Worm (Caenorhabditis elegans) whole organism, L4 larva: Measurements from ENCODE around the gene clec-175.

Source experiments
- F10B5.3 ChIP-seq: sonication (generic microtip); optimal IDR thresholded peaks from 2 replicates; lab custom pipeline; 2016; ENCODE audit warnings: mild to moderate bottlenecking, missing genetic modification characterization, missing compliant biosample characterization
- F37D6.2 ChIP-seq: sonication (generic microtip); optimal IDR thresholded peaks from 2 replicates; lab custom pipeline; 2016; ENCODE audit warnings: mild to moderate bottlenecking, missing genetic modification characterization, missing compliant biosample characterization
- R02D3.7 ChIP-seq: fragments of 150-350 bp; sonication (generic microtip); optimal IDR thresholded peaks from 3 replicates; lab custom pipeline; 2014; ENCODE audit warnings: missing biosample characterization, missing genetic modification characterization
- T26A8.4 ChIP-seq: fragments of 200-800 bp; sonication (Bioruptor generic); IDR thresholded peaks from 2 replicates; pipeline ENCODE4 v1.3.6; 2022; ENCODE audit warnings: missing genetic modification characterization, missing compliant biosample characterization
- Y48G9A.11 ChIP-seq: fragments of 200-800 bp; sonication (Bioruptor generic); IDR thresholded peaks from 2 replicates; pipeline ENCODE4 v1.3.6; 2022; ENCODE audit warnings: missing genetic modification reagents, missing genetic modification characterization, missing compliant biosample characterization
- ZK337.2 ChIP-seq: fragments of 200-800 bp; sonication (Bioruptor generic); IDR thresholded peaks from 2 replicates; pipeline ENCODE4 v1.3.6; 2022; ENCODE audit warnings: missing genetic modification reagents, missing genetic modification characterization, missing compliant biosample characterization
- aha-1 ChIP-seq: fragments of 150-350 bp; peaks from one replicate; lab custom pipeline; 2014; ENCODE audit warnings: missing biosample characterization, missing genetic modification characterization
- aly-2 ChIP-seq: sonication (generic microtip); optimal IDR thresholded peaks from 2 replicates; lab custom pipeline; 2018; ENCODE audit warnings: missing biosample characterization, missing genetic modification characterization
- ama-1 ChIP-seq: fragments of 150-350 bp; optimal IDR thresholded peaks from 2 replicates; lab custom pipeline; 2014; ENCODE audit warnings: inconsistent platforms, mixed read lengths
- attf-4 ChIP-seq: sonication (generic microtip); optimal IDR thresholded peaks from 3 replicates; lab custom pipeline; 2017; ENCODE audit warnings: missing biosample characterization, missing genetic modification characterization
- ceh-20 ChIP-seq: fragments of 200-800 bp; sonication (Bioruptor generic); IDR thresholded peaks from 2 replicates; pipeline ENCODE4 v1.3.6; 2022; ENCODE audit warnings: missing genetic modification reagents, missing genetic modification characterization, missing compliant biosample characterization
- ceh-32 ChIP-seq: sonication (generic microtip); optimal IDR thresholded peaks from 2 replicates; lab custom pipeline; 2016; ENCODE audit warnings: mild to moderate bottlenecking, missing genetic modification characterization, missing compliant biosample characterization; ENCODE audit not compliant: poor library complexity
- ctbp-1 ChIP-seq: fragments of 200-800 bp; sonication (Bioruptor generic); IDR thresholded peaks from 2 replicates; pipeline ENCODE4 v1.3.6; 2022; ENCODE audit warnings: missing genetic modification reagents, missing genetic modification characterization, missing compliant biosample characterization
- daf-12 ChIP-seq: fragments of 150-350 bp; optimal IDR thresholded peaks from 2 replicates; lab custom pipeline; 2014; ENCODE audit warnings: missing biosample characterization, missing genetic modification reagents, missing genetic modification characterization
- daf-8 ChIP-seq: fragments of 200-800 bp; sonication (Bioruptor generic); IDR thresholded peaks from 2 replicates; pipeline ENCODE4 v1.3.6; 2022; ENCODE audit warnings: missing genetic modification characterization, missing compliant biosample characterization
- dmd-8 ChIP-seq: fragments of 200-800 bp; sonication (Bioruptor generic); IDR thresholded peaks from 2 replicates; pipeline ENCODE4 v1.3.6; 2022; ENCODE audit warnings: missing genetic modification characterization, missing compliant biosample characterization
- dmd-9 ChIP-seq: fragments of 200-800 bp; sonication (Bioruptor generic); IDR thresholded peaks from 2 replicates; pipeline ENCODE4 v1.3.6; 2022; ENCODE audit warnings: missing genetic modification reagents, missing genetic modification characterization, missing compliant biosample characterization
- dpl-1 ChIP-seq: fragments of 150-350 bp; optimal IDR thresholded peaks from 2 replicates; lab custom pipeline; 2014; ENCODE audit warnings: missing biosample characterization, missing genetic modification reagents, missing genetic modification characterization
- egl-43 ChIP-seq: fragments of 200-800 bp; sonication (Bioruptor generic); IDR thresholded peaks from 2 replicates; pipeline ENCODE4 v1.3.6; 2022; ENCODE audit warnings: missing genetic modification reagents, missing genetic modification characterization, missing compliant biosample characterization
- fkh-10 ChIP-seq: fragments of 150-350 bp; optimal IDR thresholded peaks from 2 replicates; lab custom pipeline; 2014; ENCODE audit warnings: missing biosample characterization, missing genetic modification reagents, missing genetic modification characterization
- hlh-30 ChIP-seq: sonication (generic microtip); optimal IDR thresholded peaks from 2 replicates; lab custom pipeline; 2017; ENCODE audit warnings: antibody characterized with exemption, mild to moderate bottlenecking, missing genetic modification characterization, missing compliant biosample characterization; ENCODE audit not compliant: insufficient read depth
- jun-1 ChIP-seq: fragments of 150-350 bp; optimal IDR thresholded peaks from 2 replicates; lab custom pipeline; 2014; ENCODE audit warnings: missing biosample characterization, missing genetic modification reagents, missing genetic modification characterization
- lim-7 ChIP-seq: fragments of 200-800 bp; sonication (Bioruptor generic); IDR thresholded peaks from 2 replicates; pipeline ENCODE4 v1.3.6; 2022; ENCODE audit warnings: missing genetic modification characterization, missing compliant biosample characterization
- lin-13 ChIP-seq: fragments of 150-350 bp; optimal IDR thresholded peaks from 2 replicates; lab custom pipeline; 2014; ENCODE audit warnings: missing biosample characterization, missing genetic modification reagents, missing genetic modification characterization
- lin-29 ChIP-seq: fragments of 200-800 bp; sonication (Bioruptor generic); IDR thresholded peaks from 2 replicates; pipeline ENCODE4 v1.3.6; 2022; ENCODE audit warnings: missing genetic modification reagents, missing genetic modification characterization, missing compliant biosample characterization
- lin-38 ChIP-seq: fragments of 200-800 bp; sonication (Bioruptor generic); IDR thresholded peaks from 2 replicates; pipeline ENCODE4 v1.3.6; 2022; ENCODE audit warnings: missing genetic modification reagents, missing genetic modification characterization, missing compliant biosample characterization
- lin-39 ChIP-seq: fragments of 150-350 bp; optimal IDR thresholded peaks from 2 replicates; lab custom pipeline; 2014; ENCODE audit warnings: missing biosample characterization, missing genetic modification reagents, missing genetic modification characterization
- lir-3 ChIP-seq: sonication (generic microtip); optimal IDR thresholded peaks from 2 replicates; lab custom pipeline; 2016; ENCODE audit warnings: mild to moderate bottlenecking, missing genetic modification characterization, missing compliant biosample characterization
- lsy-2 ChIP-seq, 2 experiments: fragments of 150-350 bp in 1 of 2; sonication (generic microtip) in 1 of 2; optimal IDR thresholded peaks; 2 replicates each; lab custom pipeline; 2014 to 2017; ENCODE audit warnings: missing biosample characterization in 2 of 2, missing genetic modification characterization in 2 of 2
- mdl-1 ChIP-seq, 2 experiments: fragments of 150-350 bp in 1 of 2; sonication (generic microtip) in 1 of 2; optimal IDR thresholded peaks; 2 replicates each; lab custom pipeline; 2014 to 2017; ENCODE audit warnings: missing biosample characterization in 2 of 2, missing genetic modification characterization in 2 of 2
- mep-1 ChIP-seq: fragments of 150-350 bp; sonication (generic microtip); optimal IDR thresholded peaks from 3 replicates; lab custom pipeline; 2014; ENCODE audit warnings: missing biosample characterization, missing genetic modification characterization
- mxl-2 ChIP-seq: fragments of 200-800 bp; sonication (Bioruptor generic); conservative IDR thresholded peaks from 2 replicates; pipeline ENCODE4 v1.3.6; 2022; ENCODE audit warnings: missing genetic modification reagents, missing genetic modification characterization, missing compliant biosample characterization
- nhr-102 ChIP-seq: sonication (generic microtip); optimal IDR thresholded peaks from 2 replicates; lab custom pipeline; 2016; ENCODE audit warnings: mild to moderate bottlenecking, missing genetic modification characterization, moderate library complexity, missing compliant biosample characterization
- nhr-111 ChIP-seq: fragments of 200-800 bp; sonication (Bioruptor generic); optimal IDR thresholded peaks from 2 replicates; lab custom pipeline; 2018; ENCODE audit warnings: mild to moderate bottlenecking, missing genetic modification characterization, missing compliant biosample characterization
- nhr-237 ChIP-seq: sonication (generic microtip); optimal IDR thresholded peaks from 2 replicates; lab custom pipeline; 2017; ENCODE audit warnings: missing biosample characterization, missing genetic modification characterization
- nhr-28 ChIP-seq: fragments of 150-350 bp; optimal IDR thresholded peaks from 2 replicates; lab custom pipeline; 2014; ENCODE audit warnings: missing biosample characterization, missing genetic modification characterization
- nhr-41 ChIP-seq: fragments of 200-800 bp; sonication (Bioruptor generic); IDR thresholded peaks from 2 replicates; pipeline ENCODE4 v1.3.6; 2022; ENCODE audit warnings: missing genetic modification reagents, missing genetic modification characterization, missing compliant biosample characterization
- nhr-76 ChIP-seq: fragments of 150-350 bp; optimal IDR thresholded peaks from 2 replicates; lab custom pipeline; 2014; ENCODE audit warnings: missing biosample characterization, missing genetic modification characterization
- nhr-77 ChIP-seq: fragments of 150-350 bp; optimal IDR thresholded peaks from 2 replicates; lab custom pipeline; 2014; ENCODE audit warnings: missing biosample characterization, missing genetic modification characterization
- pha-4 ChIP-seq, 2 experiments: fragments of 150-350 bp in 1 of 2; fragments of 200-800 bp in 1 of 2; sonication (Bioruptor generic) in 1 of 2; IDR thresholded peaks in 1 of 2; optimal IDR thresholded peaks in 1 of 2; 2 replicates each; pipeline versions ENCODE4 v1.3.6 to Lab custom; 2014 to 2022; ENCODE audit warnings: missing genetic modification characterization in 2 of 2, missing genetic modification reagents in 2 of 2, missing biosample characterization in 1 of 2, missing compliant biosample characterization in 1 of 2
- php-3 ChIP-seq: fragments of 200-800 bp; sonication (Bioruptor generic); IDR thresholded peaks from 2 replicates; pipeline ENCODE4 v1.3.6; 2022; ENCODE audit warnings: missing genetic modification reagents, missing genetic modification characterization, missing compliant biosample characterization
- set-16 ChIP-seq: fragments of 200-800 bp; sonication (Bioruptor generic); IDR thresholded peaks from 2 replicates; pipeline ENCODE4 v1.3.6; 2022; ENCODE audit warnings: missing genetic modification reagents, missing genetic modification characterization, missing compliant biosample characterization
- skn-1 ChIP-seq: fragments of 150-350 bp; optimal IDR thresholded peaks from 2 replicates; lab custom pipeline; 2014; ENCODE audit warnings: missing biosample characterization, missing genetic modification characterization
- snpc-1.2 ChIP-seq: fragments of 200-800 bp; sonication (Bioruptor generic); IDR thresholded peaks from 2 replicates; pipeline ENCODE4 v1.3.6; 2022; ENCODE audit warnings: missing genetic modification reagents, missing genetic modification characterization, missing compliant biosample characterization
- spr-1 ChIP-seq: sonication (generic microtip); optimal IDR thresholded peaks from 2 replicates; lab custom pipeline; 2016; ENCODE audit warnings: mild to moderate bottlenecking, missing genetic modification characterization, missing compliant biosample characterization
- tag-97 ChIP-seq: fragments of 200-800 bp; sonication (Bioruptor generic); IDR thresholded peaks from 2 replicates; pipeline ENCODE4 v1.3.6; 2022; ENCODE audit warnings: missing genetic modification characterization, missing compliant biosample characterization
- tra-1 ChIP-seq: fragments of 200-800 bp; sonication (Bioruptor generic); IDR thresholded peaks from 2 replicates; pipeline ENCODE4 v1.3.6; 2022; ENCODE audit warnings: missing genetic modification reagents, missing genetic modification characterization, missing compliant biosample characterization
- unc-130 ChIP-seq: sonication (generic microtip); optimal IDR thresholded peaks from 2 replicates; lab custom pipeline; 2016; ENCODE audit warnings: missing genetic modification reagents, missing genetic modification characterization, missing compliant biosample characterization
- unc-39 ChIP-seq: sonication (generic microtip); optimal IDR thresholded peaks from 2 replicates; lab custom pipeline; 2017; ENCODE audit warnings: missing biosample characterization, missing genetic modification characterization
- unc-62 ChIP-seq, 3 experiments: fragments of 150-350 bp in 1 of 3; sonication (generic microtip); optimal IDR thresholded peaks in 2 of 3; peaks in 1 of 3; 1 replicate in 1 of 3; 2 replicates in 2 of 3; lab custom pipeline; 2014 to 2017; ENCODE audit warnings: missing biosample characterization in 3 of 3, missing genetic modification characterization in 3 of 3, missing genetic modification reagents in 3 of 3, missing genotype in 1 of 3
- zip-11 ChIP-seq: fragments of 200-800 bp; sonication (Bioruptor generic); IDR thresholded peaks from 2 replicates; pipeline ENCODE4 v1.3.6; 2022; ENCODE audit warnings: missing genetic modification characterization, missing compliant biosample characterization
- ztf-7 ChIP-seq: fragments of 150-350 bp; optimal IDR thresholded peaks from 2 replicates; lab custom pipeline; 2014; ENCODE audit warnings: missing biosample characterization, missing genetic modification characterization

clec-175 gene

ce11 chrIV:4406054-4406539, 16.0 kb upstream of the clec-175 start (continued):
- TF ChIP-seq mxl-2, result no peak
- TF ChIP-seq unc-39, result no peak
- TF ChIP-seq fkh-10 (GFP tag; lab: Kevin White, UChicago), result peak; percentile 39
- TF ChIP-seq lin-29 (GFP tag; lab: Robert Waterston, UW), result no peak
- TF ChIP-seq nhr-76 (tag; lab: Kevin White, UChicago), result no peak
- TF ChIP-seq nhr-102 (tag; lab: Kevin White, UChicago), result no peak
- TF ChIP-seq ztf-7, result no peak
- no peak for TF ChIP-seq Y48G9A.11
- TF ChIP-seq attf-4 (tag; lab: Kevin White, UChicago), result no peak
- TF ChIP-seq jun-1 (tag; lab: Kevin White, UChicago), result peak; percentile 3
- TF ChIP-seq zip-11 (GFP tag; lab: Robert Waterston, UW), result no peak
- no peak for TF ChIP-seq ctbp-1 (GFP tag; lab: Robert Waterston, UW)
- TF ChIP-seq lin-39 (tag; lab: Kevin White, UChicago), result no peak
- no peak for TF ChIP-seq dmd-9 (GFP tag; lab: Robert Waterston, UW)
- TF ChIP-seq egl-43 (GFP tag; lab: Robert Waterston, UW), result peak; percentile 61; the same call in 1 of the 2 replicates
- no peak for TF ChIP-seq unc-130
- peak; percentile 53 for TF ChIP-seq set-16 (GFP tag; lab: Robert Waterston, UW)
- TF ChIP-seq tag-97 (GFP tag; lab: Robert Waterston, UW), result no peak
- no peak for TF ChIP-seq dmd-8 (GFP tag; lab: Robert Waterston, UW)
- no peak for TF ChIP-seq lir-3 (tag; lab: Kevin White, UChicago)
- peak; percentile 37; the same call in 1 of the 2 replicates for TF ChIP-seq nhr-41 (GFP tag; lab: Robert Waterston, UW)
- peak; percentile 51 for TF ChIP-seq F37D6.2 (tag; lab: Kevin White, UChicago)
- TF ChIP-seq nhr-28 (tag; lab: Kevin White, UChicago), result peak; percentile 69
- no peak for TF ChIP-seq nhr-237 (tag; lab: Kevin White, UChicago)
- TF ChIP-seq daf-8, result no peak
- no peak for TF ChIP-seq aly-2
- peak; percentile 65 for TF ChIP-seq lin-13 (GFP tag; lab: Kevin White, UChicago)
- TF ChIP-seq nhr-111, result no peak
- peak in 1 of 2 experiments; percentile 100 for TF ChIP-seq unc-62 (GFP tag; optimal IDR thresholded peaks at IDR 0.05 in 1 of 2; lab: Kevin White, UChicago)
- TF ChIP-seq unc-62 (tag; optimal IDR thresholded peaks at IDR 0.05; lab: Kevin White, UChicago), result no peak
- TF ChIP-seq snpc-1.2 (GFP tag; lab: Robert Waterston, UW), result no peak
- no peak for TF ChIP-seq ceh-20 (GFP tag; lab: Robert Waterston, UW)
- TF ChIP-seq lim-7, result no peak
- no peak for TF ChIP-seq T26A8.4 (GFP tag; lab: Robert Waterston, UW)
- TF ChIP-seq mep-1 (tag; lab: Kevin White, UChicago), result peak; percentile 84
- TF ChIP-seq R02D3.7 (tag; lab: Kevin White, UChicago), result no peak
- TF ChIP-seq dpl-1, result peak; percentile 67
- no peak for TF ChIP-seq spr-1
- TF ChIP-seq nhr-77 (tag; lab: Kevin White, UChicago), result no peak
- peak; percentile 32 to 58 for TF ChIP-seq mdl-1 (tag; optimal IDR thresholded peaks at IDR 0.05; lab: Kevin White, UChicago)
- TF ChIP-seq ama-1 (lab: Kevin White, UChicago), result peak; percentile 40
- TF ChIP-seq ZK337.2 (GFP tag; lab: Robert Waterston, UW), result no peak
- no peak for TF ChIP-seq skn-1
- no peak for TF ChIP-seq pha-4 (GFP tag; IDR thresholded peaks at IDR 0.05; lab: Robert Waterston, UW)
- no peak for TF ChIP-seq pha-4 (tag; optimal IDR thresholded peaks at IDR 0.05; lab: Kevin White, UChicago)
- TF ChIP-seq php-3 (GFP tag; lab: Robert Waterston, UW), result no peak
- TF ChIP-seq hlh-30, result peak; percentile 86
- TF ChIP-seq ceh-32 (tag; lab: Kevin White, UChicago), result no peak
- TF ChIP-seq tra-1, result no peak; the same call in 1 of the 2 replicates
- TF ChIP-seq daf-12 (tag; lab: Kevin White, UChicago), result no peak
- peak; percentile 89 for TF ChIP-seq lin-38 (GFP tag; lab: Robert Waterston, UW)
- TF ChIP-seq aha-1 (tag; lab: Kevin White, UChicago), result peak; percentile 96
- no peak for TF ChIP-seq F10B5.3 (tag; lab: Kevin White, UChicago)
- peak; percentile 54 to 67 for TF ChIP-seq lsy-2 (tag; optimal IDR thresholded peaks at IDR 0.05; lab: Kevin White, UChicago)
